Worm (Caenorhabditis elegans) whole organism, L1 larva: ENCODE measurements around the gene acp-2.

ENCODE experiments used
- C16A3.4 ChIP-seq: fragments of 150-350 bp; optimal IDR thresholded peaks from 2 replicates; lab custom pipeline; 2014; ENCODE audit warnings: missing biosample characterization, missing genetic modification characterization
- C34B4.2 ChIP-seq: sonication (generic microtip); optimal IDR thresholded peaks from 2 replicates; lab custom pipeline; 2017; ENCODE audit warnings: mild to moderate bottlenecking, missing genetic modification characterization, missing compliant biosample characterization
- F16B12.6 ChIP-seq: fragments of 150-350 bp; optimal IDR thresholded peaks from 2 replicates; lab custom pipeline; 2014; ENCODE audit warnings: missing biosample characterization, missing genetic modification characterization
- Y116A8C.19 ChIP-seq: sonication (generic microtip); optimal IDR thresholded peaks from 2 replicates; lab custom pipeline; 2016; ENCODE audit warnings: missing compliant biosample characterization, missing genetic modification characterization, borderline replicate concordance
- aha-1 ChIP-seq: fragments of 150-350 bp; optimal IDR thresholded peaks from 2 replicates; lab custom pipeline; 2014; ENCODE audit warnings: missing biosample characterization, missing genetic modification characterization
- blmp-1 ChIP-seq: fragments of 150-350 bp; optimal IDR thresholded peaks from 2 replicates; lab custom pipeline; 2014; ENCODE audit warnings: missing biosample characterization, missing genetic modification characterization
- ceh-63 ChIP-seq: fragments of 200-800 bp; sonication (Bioruptor generic); optimal IDR thresholded peaks from 2 replicates; lab custom pipeline; 2018; ENCODE audit warnings: mild to moderate bottlenecking, missing genetic modification characterization, missing compliant biosample characterization
- ceh-8 ChIP-seq: fragments of 200-800 bp; sonication (Bioruptor generic); optimal IDR thresholded peaks from 2 replicates; lab custom pipeline; 2018; ENCODE audit warnings: mild to moderate bottlenecking, missing genetic modification characterization, moderate library complexity, missing compliant biosample characterization
- ceh-82 ChIP-seq, 3 experiments: fragments of 150-350 bp in 1 of 3; sonication (generic microtip) in 2 of 3; optimal IDR thresholded peaks; 2 replicates each; lab custom pipeline; 2014 to 2017; ENCODE audit warnings: missing biosample characterization in 3 of 3, missing genetic modification characterization in 3 of 3
- dpl-1 ChIP-seq, 3 experiments: fragments of 150-350 bp in 2 of 3; sonication (generic microtip) in 1 of 3; optimal IDR thresholded peaks; 2 replicates each; lab custom pipeline; 2014 to 2017; ENCODE audit warnings: missing biosample characterization in 3 of 3, missing genetic modification characterization in 3 of 3, missing genetic modification reagents in 3 of 3
- dsc-1 ChIP-seq: sonication (generic microtip); optimal IDR thresholded peaks from 2 replicates; lab custom pipeline; 2016; ENCODE audit warnings: mild to moderate bottlenecking, missing genetic modification characterization, missing compliant biosample characterization
- efl-1 ChIP-seq, 4 experiments: fragments of 150-350 bp; optimal IDR thresholded peaks in 3 of 4; peaks in 1 of 4; 1 replicate in 1 of 4; 2 replicates in 3 of 4; lab custom pipeline; 2014; ENCODE audit warnings: missing biosample characterization in 2 of 4, missing genetic modification characterization in 2 of 4, missing genetic modification reagents in 2 of 4
- efl-3 ChIP-seq: fragments of 200-800 bp; sonication (Bioruptor generic); optimal IDR thresholded peaks from 2 replicates; lab custom pipeline; 2018; ENCODE audit warnings: mild to moderate bottlenecking, missing genetic modification characterization, missing compliant biosample characterization
- egl-27 ChIP-seq, 2 experiments: fragments of 150-350 bp in 1 of 2; sonication (generic microtip); optimal IDR thresholded peaks; 3 replicates each; lab custom pipeline; 2017 to 2018; ENCODE audit warnings: missing biosample characterization in 2 of 2, missing genetic modification characterization in 2 of 2, missing genetic modification reagents in 2 of 2
- elt-3 ChIP-seq, 6 experiments: fragments of 150-350 bp in 1 of 6; sonication (generic microtip); optimal IDR thresholded peaks; 2 replicates each; lab custom pipeline; 2017 to 2018; ENCODE audit warnings: missing biosample characterization in 6 of 6, missing genetic modification characterization in 6 of 6, inconsistent platforms in 1 of 6
- fkh-10 ChIP-seq: sonication (generic microtip); optimal IDR thresholded peaks from 2 replicates; lab custom pipeline; 2017; ENCODE audit warnings: missing biosample characterization, missing genetic modification reagents, missing genetic modification characterization
- fos-1 ChIP-seq: fragments of 150-350 bp; optimal IDR thresholded peaks from 2 replicates; lab custom pipeline; 2014; ENCODE audit warnings: missing biosample characterization, missing genetic modification characterization
- hlh-17 ChIP-seq: fragments of 200-800 bp; sonication (Bioruptor generic); optimal IDR thresholded peaks from 2 replicates; lab custom pipeline; 2018; ENCODE audit warnings: missing genetic modification characterization, mild to moderate bottlenecking, missing compliant biosample characterization, moderate library complexity, borderline replicate concordance
- hpl-2 ChIP-seq: fragments of 150-350 bp; optimal IDR thresholded peaks from 2 replicates; lab custom pipeline; 2014; ENCODE audit warnings: missing biosample characterization, missing genetic modification reagents, missing genetic modification characterization
- irx-1 ChIP-seq: sonication (generic microtip); optimal IDR thresholded peaks from 2 replicates; lab custom pipeline; 2016; ENCODE audit warnings: missing genetic modification characterization, missing compliant biosample characterization
- lin-13 ChIP-seq: fragments of 150-350 bp; optimal IDR thresholded peaks from 2 replicates; lab custom pipeline; 2014; ENCODE audit warnings: missing biosample characterization, missing genetic modification reagents, missing genetic modification characterization
- lin-14 ChIP-seq: fragments of 200-800 bp; sonication (Bioruptor generic); optimal IDR thresholded peaks from 2 replicates; lab custom pipeline; 2018; ENCODE audit warnings: mild to moderate bottlenecking, missing genetic modification characterization, moderate library complexity, missing compliant biosample characterization
- lin-15B ChIP-seq: fragments of 150-350 bp; sonication (generic microtip); optimal IDR thresholded peaks from 3 replicates; lab custom pipeline; 2014; ENCODE audit warnings: missing biosample characterization, missing genetic modification characterization
- lsy-2 ChIP-seq, 2 experiments: fragments of 150-350 bp; optimal IDR thresholded peaks; 2 replicates each; lab custom pipeline; 2014; ENCODE audit warnings: missing biosample characterization in 2 of 2, missing genetic modification characterization in 2 of 2
- mdl-1 ChIP-seq, 2 experiments: fragments of 150-350 bp; optimal IDR thresholded peaks; 2 replicates each; lab custom pipeline; 2014 to 2017; ENCODE audit warnings: missing biosample characterization in 2 of 2, missing genetic modification characterization in 2 of 2, inconsistent platforms in 1 of 2
- mef-2 ChIP-seq: fragments of 150-350 bp; optimal IDR thresholded peaks from 2 replicates; lab custom pipeline; 2014; ENCODE audit warnings: missing biosample characterization, missing genetic modification characterization
- mep-1 ChIP-seq: fragments of 150-350 bp; optimal IDR thresholded peaks from 2 replicates; lab custom pipeline; 2014; ENCODE audit warnings: missing biosample characterization, missing genetic modification characterization
- nhr-19 ChIP-seq: fragments of 200-800 bp; sonication (Bioruptor generic); conservative IDR thresholded peaks from 2 replicates; pipeline ENCODE4 v1.3.6; 2022; ENCODE audit warnings: missing genetic modification characterization, missing compliant biosample characterization
- nhr-20 ChIP-seq: sonication (generic microtip); optimal IDR thresholded peaks from 2 replicates; lab custom pipeline; 2016; ENCODE audit warnings: mild to moderate bottlenecking, missing genetic modification characterization, missing compliant biosample characterization
- nhr-237 ChIP-seq: fragments of 150-350 bp; optimal IDR thresholded peaks from 2 replicates; lab custom pipeline; 2014; ENCODE audit warnings: missing biosample characterization, missing genetic modification characterization
- nhr-28 ChIP-seq: fragments of 150-350 bp; optimal IDR thresholded peaks from 2 replicates; lab custom pipeline; 2014; ENCODE audit warnings: missing biosample characterization, missing genetic modification characterization
- nhr-76 ChIP-seq: sonication (generic microtip); optimal IDR thresholded peaks from 2 replicates; lab custom pipeline; 2017; ENCODE audit warnings: missing biosample characterization, missing genetic modification characterization
- nhr-84 ChIP-seq: sonication (generic microtip); optimal IDR thresholded peaks from 2 replicates; lab custom pipeline; 2017; ENCODE audit warnings: missing biosample characterization, missing genetic modification characterization
- nhr-85 ChIP-seq: sonication (generic microtip); peaks from one replicate; lab custom pipeline; 2016; ENCODE audit warnings: missing genetic modification characterization, inconsistent platforms, missing compliant biosample characterization
- nhr-90 ChIP-seq: sonication (generic microtip); optimal IDR thresholded peaks from 2 replicates; lab custom pipeline; 2016; ENCODE audit warnings: mild to moderate bottlenecking, missing genetic modification characterization, missing compliant biosample characterization; ENCODE audit not compliant: poor library complexity
- pax-3 ChIP-seq: fragments of 200-800 bp; sonication (Bioruptor generic); optimal IDR thresholded peaks from 2 replicates; lab custom pipeline; 2018; ENCODE audit warnings: mild to moderate bottlenecking, missing genetic modification characterization, moderate library complexity, missing compliant biosample characterization
- rnt-1 ChIP-seq: sonication (generic microtip); optimal IDR thresholded peaks from 2 replicates; lab custom pipeline; 2016; ENCODE audit warnings: mild to moderate bottlenecking, missing genetic modification characterization, moderate library complexity, missing compliant biosample characterization
- skn-1 ChIP-seq: fragments of 150-350 bp; optimal IDR thresholded peaks from 2 replicates; lab custom pipeline; 2014; ENCODE audit warnings: missing biosample characterization, missing genetic modification characterization
- snu-23 ChIP-seq: sonication (generic microtip); optimal IDR thresholded peaks from 2 replicates; lab custom pipeline; 2016; ENCODE audit warnings: missing genetic modification characterization, missing compliant biosample characterization
- sox-4 ChIP-seq: sonication (generic microtip); optimal IDR thresholded peaks from 2 replicates; lab custom pipeline; 2016; ENCODE audit warnings: missing genetic modification characterization, missing compliant biosample characterization
- sptf-1 ChIP-seq: fragments of 150-350 bp; optimal IDR thresholded peaks from 2 replicates; lab custom pipeline; 2014; ENCODE audit warnings: missing biosample characterization, missing genetic modification characterization
- tlp-1 ChIP-seq: fragments of 150-350 bp; optimal IDR thresholded peaks from 2 replicates; lab custom pipeline; 2014; ENCODE audit warnings: missing biosample characterization, missing genetic modification characterization
- unc-130 ChIP-seq: fragments of 150-350 bp; optimal IDR thresholded peaks from 2 replicates; lab custom pipeline; 2017; ENCODE audit warnings: missing biosample characterization, missing genetic modification characterization, inconsistent platforms
- unc-30 ChIP-seq: sonication (generic microtip); optimal IDR thresholded peaks from 2 replicates; lab custom pipeline; 2017; ENCODE audit warnings: missing biosample characterization, missing genetic modification characterization
- unc-62 ChIP-seq: fragments of 150-350 bp; optimal IDR thresholded peaks from 2 replicates; lab custom pipeline; 2014; ENCODE audit warnings: missing biosample characterization, missing genetic modification reagents, missing genetic modification characterization
- unc-98 ChIP-seq: fragments of 200-800 bp; sonication (Bioruptor generic); IDR thresholded peaks from 2 replicates; pipeline ENCODE4 v1.3.6; 2022; ENCODE audit warnings: missing genetic modification characterization, missing compliant biosample characterization
- vab-15 ChIP-seq: sonication (generic microtip); optimal IDR thresholded peaks from 2 replicates; lab custom pipeline; 2017; ENCODE audit warnings: missing genotype, mild to moderate bottlenecking, missing genetic modification characterization, missing compliant biosample characterization
- zag-1 ChIP-seq: fragments of 150-350 bp; optimal IDR thresholded peaks from 2 replicates; lab custom pipeline; 2014; ENCODE audit warnings: missing biosample characterization, missing genetic modification characterization
- ztf-11 ChIP-seq, 2 experiments: sonication (generic microtip); optimal IDR thresholded peaks; 2 replicates each; lab custom pipeline; 2016 to 2017; ENCODE audit warnings: missing genetic modification characterization in 2 of 2, missing biosample characterization in 1 of 2, missing compliant biosample characterization in 1 of 2
- ztf-4 ChIP-seq: fragments of 150-350 bp; optimal IDR thresholded peaks from 2 replicates; lab custom pipeline; 2014; ENCODE audit warnings: missing biosample characterization, missing genetic modification characterization

Gene acp-2

ce11 chrII:8441519-8441918, 9.7 kb upstream of the acp-2 start:
- TF ChIP-seq efl-1 (optimal IDR thresholded peaks at IDR 0.05; lab: Kevin White, UChicago) = no peak
- TF ChIP-seq efl-1 (GFP tag; optimal IDR thresholded peaks at IDR 0.05 in 1 of 2; lab: Kevin White, UChicago) = peak in 1 of 2 experiments; percentile 91
- no peak for TF ChIP-seq unc-30 (tag; lab: Kevin White, UChicago)
- TF ChIP-seq unc-62 (GFP tag; lab: Kevin White, UChicago) = no peak
- peak in 1 of 2 experiments; percentile 16 for TF ChIP-seq lsy-2 (tag; optimal IDR thresholded peaks at IDR 0.05; lab: Kevin White, UChicago)
- no peak for TF ChIP-seq irx-1
- peak; percentile 0 for TF ChIP-seq F16B12.6 (tag; lab: Kevin White, UChicago)
- no peak for TF ChIP-seq egl-27 (tag; optimal IDR thresholded peaks at IDR 0.05; lab: Kevin White, UChicago)
- no peak for TF ChIP-seq nhr-28 (tag; lab: Kevin White, UChicago)
- no peak for TF ChIP-seq efl-3 (GFP tag; lab: Kevin White, UChicago)
- TF ChIP-seq, all 84 proteins: peak for 3

- no peak for TF ChIP-seq ceh-8 (GFP tag; lab: Kevin White, UChicago)
- peak in 1 of 3 experiments; percentile 1 for TF ChIP-seq dpl-1 (GFP tag; optimal IDR thresholded peaks at IDR 0.05; lab: Kevin White, UChicago)
- no peak for TF ChIP-seq tlp-1 (tag; lab: Kevin White, UChicago)
- no peak for TF ChIP-seq nhr-84 (tag; lab: Kevin White, UChicago)
- no peak for TF ChIP-seq aha-1 (tag; lab: Kevin White, UChicago)
- TF ChIP-seq egl-27 (tag; optimal IDR thresholded peaks at IDR 0.05; lab: Kevin White, UChicago) = no peak
- no peak for TF ChIP-seq sptf-1 (tag; lab: Kevin White, UChicago)
- TF ChIP-seq mep-1 (tag; lab: Kevin White, UChicago) = peak; percentile 5
- TF ChIP-seq pax-3 (tag; lab: Kevin White, UChicago) = no peak
- no peak for TF ChIP-seq mef-2 (tag; lab: Kevin White, UChicago)
- no peak for TF ChIP-seq nhr-237 (tag; lab: Kevin White, UChicago)
- TF ChIP-seq mdl-1 (tag; optimal IDR thresholded peaks at IDR 0.05; lab: Kevin White, UChicago) = peak in 1 of 2 experiments; percentile 51
- TF ChIP-seq efl-1 (optimal IDR thresholded peaks at IDR 0.05; lab: Kevin White, UChicago) = no peak
- peak in 1 of 2 experiments; percentile 90 for TF ChIP-seq efl-1 (GFP tag; optimal IDR thresholded peaks at IDR 0.05 in 1 of 2; lab: Kevin White, UChicago)
- no peak for TF ChIP-seq Y116A8C.19 (tag; lab: Kevin White, UChicago)
- TF ChIP-seq nhr-76 = no peak
- no peak for TF ChIP-seq nhr-28 (tag; lab: Kevin White, UChicago)
- TF ChIP-seq nhr-90 = peak; percentile 52
- peak in 5 of 6 experiments; percentile 19 to 98 (median 87) for TF ChIP-seq elt-3 (tag; optimal IDR thresholded peaks at IDR 0.05; lab: Kevin White, UChicago)
- no peak for TF ChIP-seq hlh-17 (GFP tag; lab: Kevin White, UChicago)
- peak; percentile 95 for TF ChIP-seq nhr-85 (tag; lab: Kevin White, UChicago)
- TF ChIP-seq F16B12.6 (tag; lab: Kevin White, UChicago) = no peak
- no peak for TF ChIP-seq fkh-10
- TF ChIP-seq sox-4 (tag; lab: Kevin White, UChicago) = no peak
- no peak for TF ChIP-seq skn-1
- TF ChIP-seq unc-130 (tag; lab: Kevin White, UChicago) = no peak
- no peak for TF ChIP-seq hpl-2 (GFP tag; lab: Kevin White, UChicago)
- no peak for TF ChIP-seq lin-15B
- no peak for TF ChIP-seq unc-62 (GFP tag; lab: Kevin White, UChicago)
- no peak for TF ChIP-seq unc-98 (GFP tag; lab: Robert Waterston, UW)
- TF ChIP-seq C34B4.2 (tag; lab: Kevin White, UChicago) = no peak
- peak; percentile 71 for TF ChIP-seq lin-14
- no peak for TF ChIP-seq ztf-4 (tag; lab: Kevin White, UChicago)
- TF ChIP-seq ceh-63 (GFP tag; lab: Kevin White, UChicago) = no peak
- TF ChIP-seq rnt-1 (tag; lab: Kevin White, UChicago) = peak; percentile 6
- TF ChIP-seq lin-13 (GFP tag; lab: Kevin White, UChicago) = no peak
- TF ChIP-seq vab-15 (tag; lab: Kevin White, UChicago) = no peak
- TF ChIP-seq ztf-11 (tag; optimal IDR thresholded peaks at IDR 0.05; lab: Kevin White, UChicago) = no peak
- TF ChIP-seq lsy-2 (tag; optimal IDR thresholded peaks at IDR 0.05; lab: Kevin White, UChicago) = no peak
- TF ChIP-seq snu-23 (GFP tag; lab: Kevin White, UChicago) = peak; percentile 48
- peak; percentile 84 for TF ChIP-seq nhr-20 (tag; lab: Kevin White, UChicago)
- peak; percentile 77 for TF ChIP-seq blmp-1 (tag; lab: Kevin White, UChicago)
- TF ChIP-seq nhr-19 (GFP tag; lab: Robert Waterston, UW) = peak; percentile 37
- TF ChIP-seq ceh-82 (tag; optimal IDR thresholded peaks at IDR 0.05; lab: Kevin White, UChicago) = no peak
- no peak for TF ChIP-seq fos-1 (tag; lab: Kevin White, UChicago)
- TF ChIP-seq C16A3.4 (tag; lab: Kevin White, UChicago) = no peak
- TF ChIP-seq dsc-1 (tag; lab: Kevin White, UChicago) = no peak
- TF ChIP-seq zag-1 (tag; lab: Kevin White, UChicago) = no peak
These were observed 8.9 kb upstream of the acp-2 start for ce11 chrII:8440792-8441191.
